Worm (Caenorhabditis elegans): ENCODE results near the gene col-76.
A peak's percentile ranks its signal among the peaks of the same experiment; 100 is the strongest.

Gene col-76

ce11 chrII:8238155-8238554 lies 34.0 kb downstream of the col-76 start, which contains the start of gene nlp-5:
Gene nlp-5, plus strand, starts transcription at chrII:8238455.
- TF ChIP-seq C04F5.9 (tag; optimal IDR thresholded peaks at IDR 0.05) (no peak), ceh-8 (GFP tag; optimal IDR thresholded peaks at IDR 0.05) (no peak), unc-98 (GFP tag; IDR thresholded peaks at IDR 0.05) (no peak), tbx-2 (tag; optimal IDR thresholded peaks at IDR 0.05) (no peak), xbp-1 (tag; optimal IDR thresholded peaks at IDR 0.05) (no peak), ceh-63 (GFP tag; optimal IDR thresholded peaks at IDR 0.05) (no peak), lin-13 (GFP tag; optimal IDR thresholded peaks at IDR 0.05) (no peak), ceh-82 (tag; optimal IDR thresholded peaks at IDR 0.05) (no peak), ceh-90 (tag; optimal IDR thresholded peaks at IDR 0.05) (no peak)

- TF ChIP-seq F16B12.6 (tag; optimal IDR thresholded peaks at IDR 0.05), result no peak
- no peak for TF ChIP-seq sox-4 (tag; optimal IDR thresholded peaks at IDR 0.05)
- TF ChIP-seq sptf-1 (tag; optimal IDR thresholded peaks at IDR 0.05), result no peak
- TF ChIP-seq swsn-7 (tag; optimal IDR thresholded peaks at IDR 0.05), result no peak
- no peak for TF ChIP-seq nhr-76 (tag; optimal IDR thresholded peaks at IDR 0.05)
- TF ChIP-seq snpc-4 (tag; optimal IDR thresholded peaks at IDR 0.05), result no peak
- no peak for TF ChIP-seq unc-86 (tag; optimal IDR thresholded peaks at IDR 0.05)
- no peak for TF ChIP-seq mab-9 (GFP tag; IDR thresholded peaks at IDR 0.05)
- no peak for TF ChIP-seq xbp-1 (tag; optimal IDR thresholded peaks at IDR 0.05)
- no peak for TF ChIP-seq dpl-1 (GFP tag; optimal IDR thresholded peaks at IDR 0.05)
- no peak for TF ChIP-seq lin-13 (GFP tag; optimal IDR thresholded peaks at IDR 0.05)
- TF ChIP-seq jun-1 (tag; optimal IDR thresholded peaks at IDR 0.05), result no peak
- no peak for TF ChIP-seq ets-5 (GFP tag; IDR thresholded peaks at IDR 0.05)
- no peak for TF ChIP-seq nhr-11 (tag; optimal IDR thresholded peaks at IDR 0.05)
- no peak for TF ChIP-seq unc-62 (GFP tag; optimal IDR thresholded peaks at IDR 0.05)
Observed at ce11 chrII:8246476-8246875, 42.3 kb downstream of the col-76 start, which contains the start of gene F35C11.3. Gene F35C11.3, plus strand, starts transcription at chrII:8246776.

DNA sequence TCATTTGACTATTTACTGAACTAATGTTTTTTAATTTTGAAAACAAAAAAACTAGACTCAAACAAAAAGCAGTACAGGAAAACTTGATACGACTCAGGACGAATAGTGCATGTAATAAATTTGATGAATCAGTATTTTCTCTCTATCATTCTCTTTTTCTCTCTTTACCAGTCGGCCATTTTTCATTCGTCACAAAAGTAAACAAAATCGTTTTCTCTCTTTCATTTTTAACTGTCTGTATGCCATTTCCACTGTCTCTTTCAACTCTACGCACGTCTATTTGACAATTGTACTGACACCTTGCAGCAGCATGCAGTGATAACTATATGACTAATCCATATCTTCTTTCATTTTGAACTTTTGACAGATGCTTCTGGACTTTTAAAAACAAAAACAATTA lies 44.6 kb downstream of the col-76 start, which contains the start of the genes F35C11.2 and F35C11.4:
Gene F35C11.2 (minus strand): TSS at position 90 of the 400 bp plus-strand sequence.
Gene F35C11.4 (plus strand): TSS at position 260 of the 400 bp plus-strand sequence.
- TF ChIP-seq lin-14 (GFP tag; optimal IDR thresholded peaks at IDR 0.05) (peak; percentile 1), C34B4.2 (tag; optimal IDR thresholded peaks at IDR 0.05) (no peak), nhr-11 (tag; optimal IDR thresholded peaks at IDR 0.05) (no peak), Y116A8C.19 (tag; optimal IDR thresholded peaks at IDR 0.05; ENCODE audit: borderline replicate concordance) (no peak), sox-4 (tag; optimal IDR thresholded peaks at IDR 0.05) (no peak), fos-1 (tag; optimal IDR thresholded peaks at IDR 0.05) (no peak), mab-9 (GFP tag; IDR thresholded peaks at IDR 0.05) (no peak), nhr-84 (tag; optimal IDR thresholded peaks at IDR 0.05) (no peak), hpl-2 (GFP tag; optimal IDR thresholded peaks at IDR 0.05) (no peak), elt-2 (tag; optimal IDR thresholded peaks at IDR 0.05) (peak; percentile 60), nhr-20 (tag; optimal IDR thresholded peaks at IDR 0.05) (no peak), jun-1 (tag; optimal IDR thresholded peaks at IDR 0.05) (no peak), ceh-8 (GFP tag; optimal IDR thresholded peaks at IDR 0.05) (no peak), hlh-17 (GFP tag; optimal IDR thresholded peaks at IDR 0.05; ENCODE audit: borderline replicate concordance) (no peak), vab-15 (tag; optimal IDR thresholded peaks at IDR 0.05) (no peak), efl-3 (GFP tag; optimal IDR thresholded peaks at IDR 0.05) (no peak), zag-1 (tag; optimal IDR thresholded peaks at IDR 0.05) (no peak), snpc-4 (tag; optimal IDR thresholded peaks at IDR 0.05) (no peak), efl-1 (optimal IDR thresholded peaks at IDR 0.05) (no peak), efl-1 (GFP tag; optimal IDR thresholded peaks at IDR 0.05 in 1 of 2) (peak in 1 of 2 experiments; percentile 85), unc-62 (GFP tag; optimal IDR thresholded peaks at IDR 0.05) (no peak), unc-130 (tag; optimal IDR thresholded peaks at IDR 0.05) (no peak), nhr-19 (GFP tag; conservative IDR thresholded peaks at IDR 0.05) (no peak), grh-1 (GFP tag; IDR thresholded peaks at IDR 0.05) (no peak), zip-4 (GFP tag; optimal IDR thresholded peaks at IDR 0.05) (no peak), sup-37 (GFP tag; optimal IDR thresholded peaks at IDR 0.05) (no peak), lir-3 (tag; optimal IDR thresholded peaks at IDR 0.05; ENCODE audit: poor library complexity) (no peak), pax-3 (tag; optimal IDR thresholded peaks at IDR 0.05) (no peak), fkh-4 (tag; optimal IDR thresholded peaks at IDR 0.05; ENCODE audit: borderline replicate concordance) (no peak), unc-98 (GFP tag; IDR thresholded peaks at IDR 0.05) (no peak), lin-35 (GFP tag; optimal IDR thresholded peaks at IDR 0.05) (peak in 1 of 2 experiments; percentile 17), skn-1 (tag; optimal IDR thresholded peaks at IDR 0.05) (no peak), nhr-12 (tag; optimal IDR thresholded peaks at IDR 0.05) (no peak), elt-3 (tag; optimal IDR thresholded peaks at IDR 0.05) (no peak)

All from whole organism, L1 larva.